Worm (Caenorhabditis elegans) whole organism, young adult: ENCODE data around the gene F37H8.5.

Experiments used
- D2030.7 ChIP-seq: fragments of 200-800 bp; sonication (Bioruptor generic); IDR thresholded peaks from 2 replicates; pipeline ENCODE4 v1.3.6; 2022; ENCODE audit warnings: missing genetic modification reagents, missing genetic modification characterization, missing compliant biosample characterization
- F22D6.2 ChIP-seq: sonication (generic microtip); optimal IDR thresholded peaks from 2 replicates; lab custom pipeline; 2016; ENCODE audit warnings: mild to moderate bottlenecking, missing genetic modification characterization, missing compliant biosample characterization
- F23B12.7 ChIP-seq: sonication (generic microtip); optimal IDR thresholded peaks from 2 replicates; lab custom pipeline; 2017; ENCODE audit warnings: missing genetic modification characterization, mild to moderate bottlenecking, missing compliant biosample characterization, antibody characterized with exemption, moderate library complexity; ENCODE audit not compliant: insufficient read depth
- F52B5.7 ChIP-seq: sonication (generic microtip); optimal IDR thresholded peaks from 2 replicates; lab custom pipeline; 2016; ENCODE audit warnings: mild to moderate bottlenecking, missing genetic modification characterization, missing compliant biosample characterization
- F55B11.4 ChIP-seq: sonication (generic microtip); optimal IDR thresholded peaks from 2 replicates; lab custom pipeline; 2016; ENCODE audit warnings: missing compliant biosample characterization, missing genetic modification characterization, borderline replicate concordance; ENCODE audit not compliant: insufficient read depth
- K11D2.4 ChIP-seq: fragments of 200-800 bp; sonication (Bioruptor generic); IDR thresholded peaks from 2 replicates; pipeline ENCODE4 v1.3.6; 2022; ENCODE audit warnings: missing genetic modification reagents, missing genetic modification characterization, missing compliant biosample characterization
- Y53G8AR.9 ChIP-seq: fragments of 200-800 bp; sonication (Bioruptor generic); conservative IDR thresholded peaks from 2 replicates; pipeline ENCODE4 v1.3.6; 2022; ENCODE audit warnings: missing genetic modification reagents, missing genetic modification characterization, missing compliant biosample characterization
- ZK185.1 ChIP-seq: sonication (generic microtip); optimal IDR thresholded peaks from 2 replicates; lab custom pipeline; 2016; ENCODE audit warnings: mild to moderate bottlenecking, missing genetic modification characterization, missing compliant biosample characterization; ENCODE audit not compliant: poor library complexity, severe bottlenecking
- akir-1 ChIP-seq: fragments of 200-800 bp; sonication (Bioruptor generic); optimal IDR thresholded peaks from 2 replicates; lab custom pipeline; 2018; ENCODE audit warnings: mild to moderate bottlenecking, missing genetic modification characterization, moderate library complexity, missing compliant biosample characterization
- ama-1 ChIP-seq, 3 experiments: fragments of 150-350 bp in 1 of 3; sonication (generic microtip) in 2 of 3; optimal IDR thresholded peaks; 2 replicates each; lab custom pipeline; 2014 to 2018; ENCODE audit warnings: missing biosample characterization in 2 of 3, missing genetic modification characterization in 2 of 3, missing genetic modification reagents in 2 of 3
- attf-5 ChIP-seq: fragments of 200-800 bp; sonication (Bioruptor generic); optimal IDR thresholded peaks from 2 replicates; lab custom pipeline; 2018; ENCODE audit warnings: mild to moderate bottlenecking, missing genetic modification characterization, missing compliant biosample characterization
- attf-6 ChIP-seq: fragments of 200-800 bp; sonication (Bioruptor generic); IDR thresholded peaks from 2 replicates; pipeline ENCODE4 v1.3.6; 2022; ENCODE audit warnings: missing genetic modification reagents, missing genetic modification characterization, missing compliant biosample characterization
- bed-1 ChIP-seq: fragments of 200-800 bp; sonication (Bioruptor generic); IDR thresholded peaks from 2 replicates; pipeline ENCODE4 v1.3.6; 2022; ENCODE audit warnings: missing genetic modification reagents, missing genetic modification characterization, missing compliant biosample characterization
- bed-2 ChIP-seq: fragments of 200-800 bp; sonication (Bioruptor generic); IDR thresholded peaks from 2 replicates; pipeline ENCODE4 v1.3.6; 2022; ENCODE audit warnings: missing genetic modification reagents, missing genetic modification characterization, missing compliant biosample characterization
- ceh-40 ChIP-seq: fragments of 200-800 bp; sonication (Bioruptor generic); IDR thresholded peaks from 2 replicates; pipeline ENCODE4 v1.3.6; 2022; ENCODE audit warnings: missing genetic modification characterization, missing compliant biosample characterization
- egl-44 ChIP-seq: fragments of 200-800 bp; sonication (Bioruptor generic); IDR thresholded peaks from 2 replicates; pipeline ENCODE4 v1.3.6; 2022; ENCODE audit warnings: missing genetic modification reagents, missing genetic modification characterization, missing compliant biosample characterization
- ekl-4 ChIP-seq: fragments of 200-800 bp; sonication (Bioruptor generic); IDR thresholded peaks from 2 replicates; pipeline ENCODE4 v1.3.6; 2022; ENCODE audit warnings: missing genetic modification reagents, missing genetic modification characterization, missing compliant biosample characterization
- ets-4 ChIP-seq: fragments of 200-800 bp; sonication (Bioruptor generic); optimal IDR thresholded peaks from 2 replicates; lab custom pipeline; 2018; ENCODE audit warnings: mild to moderate bottlenecking, missing genetic modification characterization, missing compliant biosample characterization
- lag-1 ChIP-seq: fragments of 200-800 bp; sonication (Bioruptor generic); IDR thresholded peaks from 2 replicates; pipeline ENCODE4 v1.3.6; 2022; ENCODE audit warnings: missing genetic modification reagents, missing genetic modification characterization, missing compliant biosample characterization
- let-526 ChIP-seq: fragments of 200-800 bp; sonication (Bioruptor generic); IDR thresholded peaks from 2 replicates; pipeline ENCODE4 v1.3.6; 2022; ENCODE audit warnings: missing genetic modification reagents, missing genetic modification characterization, missing compliant biosample characterization
- lin-35 ChIP-seq, 3 experiments: fragments of 150-350 bp in 2 of 3; sonication (generic microtip) in 1 of 3; optimal IDR thresholded peaks; 2 replicates each; lab custom pipeline; 2014 to 2018; ENCODE audit warnings: missing biosample characterization in 3 of 3, missing genetic modification characterization in 3 of 3, missing genetic modification reagents in 3 of 3
- lir-1 ChIP-seq: fragments of 200-800 bp; sonication (Bioruptor generic); conservative IDR thresholded peaks from 2 replicates; pipeline ENCODE4 v1.3.6; 2022; ENCODE audit warnings: missing genetic modification reagents, missing genetic modification characterization, missing compliant biosample characterization
- madf-6 ChIP-seq: fragments of 200-800 bp; sonication (Bioruptor generic); IDR thresholded peaks from 2 replicates; pipeline ENCODE4 v1.3.6; 2022; ENCODE audit warnings: missing genetic modification reagents, missing genetic modification characterization, missing compliant biosample characterization
- madf-8 ChIP-seq: fragments of 200-800 bp; sonication (Bioruptor generic); conservative IDR thresholded peaks from 2 replicates; pipeline ENCODE4 v1.3.6; 2022; ENCODE audit warnings: missing genetic modification reagents, missing genetic modification characterization, missing compliant biosample characterization
- mcd-1 ChIP-seq: fragments of 200-800 bp; sonication (Bioruptor generic); IDR thresholded peaks from 2 replicates; pipeline ENCODE4 v1.3.6; 2022; ENCODE audit warnings: missing genetic modification reagents, missing genetic modification characterization, missing compliant biosample characterization
- nfya-1 ChIP-seq: sonication (generic microtip); optimal IDR thresholded peaks from 2 replicates; lab custom pipeline; 2017; ENCODE audit warnings: antibody characterized with exemption, missing compliant biosample characterization, missing genetic modification characterization, borderline replicate concordance; ENCODE audit not compliant: insufficient read depth
- nhr-27 ChIP-seq: fragments of 200-800 bp; sonication (Bioruptor generic); optimal IDR thresholded peaks from 2 replicates; lab custom pipeline; 2018; ENCODE audit warnings: mild to moderate bottlenecking, missing genetic modification characterization, moderate library complexity, missing compliant biosample characterization
- pha-4 ChIP-seq: fragments of 150-350 bp; sonication (generic microtip); optimal IDR thresholded peaks from 2 replicates; lab custom pipeline; 2014; ENCODE audit warnings: missing biosample characterization, missing genetic modification reagents, missing genetic modification characterization
- sea-2 ChIP-seq: fragments of 200-800 bp; sonication (Bioruptor generic); IDR thresholded peaks from 2 replicates; pipeline ENCODE4 v1.3.6; 2022; ENCODE audit warnings: missing genetic modification characterization, missing compliant biosample characterization
- snpc-3.4 ChIP-seq: sonication (generic microtip); optimal IDR thresholded peaks from 2 replicates; lab custom pipeline; 2017; ENCODE audit warnings: missing genetic modification characterization, mild to moderate bottlenecking, missing compliant biosample characterization, antibody characterized with exemption, moderate library complexity, missing genotype, missing genetic modification reagents
- snpc-4 ChIP-seq, 5 experiments: fragments of 150-350 bp in 1 of 5; sonication (generic microtip) in 4 of 5; optimal IDR thresholded peaks; 2 replicates each; lab custom pipeline; 2014 to 2018; ENCODE audit warnings: missing genetic modification characterization in 5 of 5, missing biosample characterization in 3 of 5, antibody characterized with exemption in 2 of 5, mild to moderate bottlenecking in 2 of 5, missing compliant biosample characterization in 2 of 5, missing genotype in 2 of 5, moderate library complexity in 2 of 5, missing genetic modification reagents in 1 of 5
- tbp1 ChIP-seq: fragments of 200-800 bp; sonication (Bioruptor generic); optimal IDR thresholded peaks from 2 replicates; lab custom pipeline; 2018; ENCODE audit warnings: mild to moderate bottlenecking, missing genetic modification characterization, missing compliant biosample characterization
- xnd-1 ChIP-seq: sonication (generic microtip); optimal IDR thresholded peaks from 2 replicates; lab custom pipeline; 2016; ENCODE audit warnings: missing genotype, missing genetic modification reagents, missing genetic modification characterization, missing compliant biosample characterization
- zfh-2 ChIP-seq: fragments of 200-800 bp; sonication (Bioruptor generic); conservative IDR thresholded peaks from 2 replicates; pipeline ENCODE4 v1.3.6; 2022; ENCODE audit warnings: missing genetic modification reagents, missing genetic modification characterization, missing compliant biosample characterization
- ztf-18 ChIP-seq: sonication (generic microtip); optimal IDR thresholded peaks from 2 replicates; lab custom pipeline; 2016; ENCODE audit warnings: missing genotype, mild to moderate bottlenecking, missing genetic modification characterization, missing compliant biosample characterization
- ztf-25 ChIP-seq: fragments of 200-800 bp; sonication (Bioruptor generic); IDR thresholded peaks from 2 replicates; pipeline ENCODE4 v1.3.6; 2022; ENCODE audit warnings: missing genetic modification reagents, missing genetic modification characterization, missing compliant biosample characterization
- ztf-6 ChIP-seq: fragments of 200-800 bp; sonication (Bioruptor generic); IDR thresholded peaks from 2 replicates; pipeline ENCODE4 v1.3.6; 2022; ENCODE audit warnings: missing genetic modification reagents, missing genetic modification characterization, missing compliant biosample characterization

The F37H8.5 gene

ce11 chrII:11224045-11224481 lies 36.1 kb downstream of the F37H8.5 start (continued):
- TF ChIP-seq pha-4 (tag; lab: Kevin White, UChicago): no peak
- TF ChIP-seq lin-35 (GFP tag; optimal IDR thresholded peaks at IDR 0.05; lab: Kevin White, UChicago): peak in 1 of 3 experiments; percentile 49
- 0 out of 2 replicates have a peak, but pooled peaks have one; percentile 39 for TF ChIP-seq lir-1 (GFP tag; lab: Robert Waterston, UW)
- TF ChIP-seq tbp1 (GFP tag; lab: Kevin White, UChicago): peak; percentile 82
- TF ChIP-seq lag-1: no peak
- TF ChIP-seq ztf-6 (GFP tag; lab: Robert Waterston, UW): 0 out of 2 replicates have a peak, but pooled peaks have one; percentile 13
- no peak for TF ChIP-seq ztf-25 (GFP tag; lab: Robert Waterston, UW)
- TF ChIP-seq bed-1 (GFP tag; lab: Robert Waterston, UW): no peak
- TF ChIP-seq mcd-1 (GFP tag; lab: Robert Waterston, UW): peak; percentile 88
- 0 out of 2 replicates have a peak, but pooled peaks have one; percentile 20 for TF ChIP-seq egl-44
- 0 out of 2 replicates have a peak, but pooled peaks have one; percentile 4 for TF ChIP-seq ceh-40
- peak; percentile 99 for TF ChIP-seq snpc-4 (GFP tag; optimal IDR thresholded peaks at IDR 0.05; lab: Kevin White, UChicago)
- TF ChIP-seq snpc-4 (tag; optimal IDR thresholded peaks at IDR 0.05; lab: Kevin White, UChicago): peak; percentile 99 to 100 (median 99)
- TF ChIP-seq F55B11.4 (tag; lab: Kevin White, UChicago): no peak
- TF ChIP-seq madf-6 (GFP tag; lab: Robert Waterston, UW): peak; percentile 97
- TF ChIP-seq ama-1 (optimal IDR thresholded peaks at IDR 0.05; lab: Kevin White, UChicago): peak; percentile 95
- no peak for TF ChIP-seq ama-1 (GFP tag; optimal IDR thresholded peaks at IDR 0.05; lab: Kevin White, UChicago)
- peak; percentile 81 for TF ChIP-seq ZK185.1
- no peak for TF ChIP-seq akir-1 (GFP tag; lab: Kevin White, UChicago)
- peak; percentile 66 for TF ChIP-seq ztf-18
- TF ChIP-seq zfh-2 (GFP tag; lab: Robert Waterston, UW): peak; percentile 76
- TF ChIP-seq F23B12.7 (tag; lab: Kevin White, UChicago): peak; percentile 80
- peak; percentile 40 for TF ChIP-seq attf-5
- peak; percentile 93 for TF ChIP-seq attf-6 (GFP tag; lab: Robert Waterston, UW)
- TF ChIP-seq D2030.7 (GFP tag; lab: Robert Waterston, UW): peak; percentile 94
- peak; percentile 98 for TF ChIP-seq snpc-3.4 (tag; lab: Kevin White, UChicago)
- TF ChIP-seq sea-2 (GFP tag; lab: Robert Waterston, UW): no peak
- TF ChIP-seq F52B5.7 (tag; lab: Kevin White, UChicago): peak; percentile 37
- peak; percentile 85 for TF ChIP-seq madf-8 (GFP tag; lab: Robert Waterston, UW)
- no peak for TF ChIP-seq nfya-1 (tag; lab: Kevin White, UChicago)
- TF ChIP-seq, all 124 proteins: peak for 76

- no peak for TF ChIP-seq ets-4
- TF ChIP-seq F22D6.2 (tag; lab: Kevin White, UChicago): no peak
- TF ChIP-seq let-526 (GFP tag; lab: Robert Waterston, UW): no peak
- TF ChIP-seq K11D2.4: no peak
- TF ChIP-seq Y53G8AR.9 (GFP tag; lab: Robert Waterston, UW): no peak
- TF ChIP-seq nhr-27: no peak
- no peak for TF ChIP-seq tbp1 (GFP tag; lab: Kevin White, UChicago)
- no peak for TF ChIP-seq ekl-4
- no peak for TF ChIP-seq xnd-1 (tag; lab: Kevin White, UChicago)
- no peak for TF ChIP-seq D2030.7 (GFP tag; lab: Robert Waterston, UW)
- TF ChIP-seq bed-2: no peak
Observed at ce11 chrII:11226379-11226778, 38.4 kb downstream of the F37H8.5 start, which contains the start of gene T06D8.2. TSS of gene T06D8.2 (plus strand) at chrII:11226679.
